Worm (Caenorhabditis elegans) whole organism, dauer: Measurements from ENCODE around the gene rpl-11.1.
"Not testable (repeated sequence)": the region's sequence is repeated elsewhere in the genome, so short reads cannot be mapped to it uniquely, and the experiment has no call there.

Source experiments
- unc-62 ChIP-seq: sonication (generic microtip); optimal IDR thresholded peaks from 2 replicates; lab custom pipeline; 2017; ENCODE audit warnings: missing biosample characterization, missing genetic modification reagents, missing genetic modification characterization

The rpl-11.1 gene

ce11 chrV:3597052-3597451 is 11.2 kb upstream of the rpl-11.1 start, which contains the start of gene srh-212:
Gene srh-212 (minus strand): TSS chrV:3597152.
- not testable (repeated sequence) for TF ChIP-seq unc-62 (GFP tag; lab: Kevin White, UChicago)

DNA sequence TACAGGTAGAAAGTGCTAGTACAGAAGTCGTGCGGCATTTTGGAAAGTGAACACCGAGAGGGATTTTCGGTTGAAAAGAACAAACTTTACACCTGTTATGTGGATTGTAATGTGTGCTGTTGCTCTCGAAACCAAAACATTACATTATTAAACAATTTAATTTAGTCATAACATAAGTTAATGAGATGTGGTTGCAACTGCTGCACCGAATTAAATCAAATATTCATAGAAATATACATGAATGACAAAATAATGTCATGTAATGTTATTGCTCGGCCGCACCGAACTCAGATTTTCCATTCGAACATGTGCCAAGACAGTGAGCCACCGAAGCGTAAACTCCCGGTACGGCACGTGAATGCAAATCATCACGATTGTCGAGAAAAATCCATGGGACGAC is 9.1 kb upstream of the rpl-11.1 start, which contains the start of gene srh-213:
Gene srh-213, minus strand, starts transcription at position 101 of the 400 bp plus-strand sequence.
- TF ChIP-seq unc-62 (GFP tag; lab: Kevin White, UChicago) = no peak

- no peak for TF ChIP-seq unc-62 (GFP tag; lab: Kevin White, UChicago)
Observed at ce11 chrV:3592099-3592498, 6.2 kb upstream of the rpl-11.1 start, which contains the start of gene T22F3.12. Gene T22F3.12 (minus strand): TSS chrV:3592199.

DNA sequence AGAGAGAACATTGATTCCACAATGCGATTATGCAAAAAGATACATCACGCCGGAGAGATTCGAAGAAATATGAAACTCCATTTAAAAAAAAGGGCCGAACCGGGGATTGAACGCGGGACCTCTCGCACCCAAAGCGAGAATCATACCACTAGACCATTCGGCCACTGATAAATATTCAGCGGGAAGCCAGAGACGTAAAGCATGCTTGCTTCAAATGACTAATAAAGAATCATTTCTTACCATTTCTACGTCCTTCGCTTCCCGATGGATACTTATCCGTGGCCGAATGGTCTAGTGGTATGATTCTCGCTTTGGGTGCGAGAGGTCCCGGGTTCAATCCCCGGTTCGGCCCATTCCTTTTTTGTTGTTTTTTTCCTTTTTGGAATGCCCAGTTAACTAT is 2.4 kb upstream of the rpl-11.1 start:
- TF ChIP-seq unc-62 (GFP tag; lab: Kevin White, UChicago) = no peak

DNA sequence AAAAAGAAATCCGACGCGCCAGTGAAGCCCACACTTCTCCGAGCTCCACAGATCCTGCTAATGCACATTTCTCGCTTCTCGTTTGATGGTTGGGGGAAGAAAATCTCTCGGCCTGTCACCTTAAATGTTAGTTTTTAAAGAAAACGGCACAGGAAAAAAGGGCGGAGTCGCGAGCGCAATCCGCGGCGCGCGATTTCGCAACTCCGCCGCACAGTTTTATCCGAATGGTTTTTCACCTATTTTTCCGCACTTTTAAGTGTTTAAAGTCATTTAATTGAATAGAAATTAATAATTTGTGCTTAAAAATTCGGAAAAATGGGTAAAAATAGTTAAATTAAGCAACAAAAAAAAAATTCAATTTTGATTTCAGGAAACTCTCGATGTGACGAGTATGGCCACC is 1.8 kb upstream of the rpl-11.1 start:
- no peak for TF ChIP-seq unc-62 (GFP tag; lab: Kevin White, UChicago)

- no peak for TF ChIP-seq unc-62 (GFP tag; lab: Kevin White, UChicago)
Observed at ce11 chrV:3585011-3585410, 853 bp downstream of the rpl-11.1 start.

- TF ChIP-seq unc-62 (GFP tag; lab: Kevin White, UChicago) = no peak
Observed at ce11 chrV:3583622-3584021, 2.2 kb downstream of the rpl-11.1 start.

DNA sequence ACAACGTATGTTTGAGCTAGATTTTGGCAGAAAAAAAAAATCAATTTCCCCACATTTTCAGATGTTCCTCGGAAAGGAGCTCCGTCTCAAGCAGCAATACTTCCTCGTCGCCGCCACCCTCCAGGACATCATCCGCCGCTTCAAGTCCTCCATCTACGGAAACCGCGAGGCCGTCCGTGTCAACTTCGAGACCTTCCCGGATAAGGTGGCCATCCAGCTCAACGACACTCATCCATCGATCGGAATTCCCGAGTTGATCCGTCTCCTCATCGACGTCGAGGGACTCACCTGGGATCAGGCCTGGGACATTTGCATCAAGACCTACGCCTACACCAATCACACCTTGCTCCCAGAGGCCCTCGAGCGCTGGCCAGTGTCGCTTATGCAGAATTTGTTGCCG is 3.2 kb downstream of the rpl-11.1 start:
- TF ChIP-seq unc-62 (GFP tag; lab: Kevin White, UChicago) = no peak

- TF ChIP-seq unc-62 (GFP tag; lab: Kevin White, UChicago) = no peak
Observed at ce11 chrV:3582086-3582485, 3.8 kb downstream of the rpl-11.1 start.

- no peak for TF ChIP-seq unc-62 (GFP tag; lab: Kevin White, UChicago)
Observed at ce11 chrV:3581643-3582042, 4.2 kb downstream of the rpl-11.1 start.

ce11 chrV:3581034-3581433 is 4.8 kb downstream of the rpl-11.1 start:
- TF ChIP-seq unc-62 (GFP tag; lab: Kevin White, UChicago) = no peak

ce11 chrV:3580385-3580784 is 5.5 kb downstream of the rpl-11.1 start:
- TF ChIP-seq unc-62 (GFP tag; lab: Kevin White, UChicago) = no peak

- TF ChIP-seq unc-62 (GFP tag; lab: Kevin White, UChicago) = no peak
Observed at ce11 chrV:3579795-3580194, 6.1 kb downstream of the rpl-11.1 start.

DNA sequence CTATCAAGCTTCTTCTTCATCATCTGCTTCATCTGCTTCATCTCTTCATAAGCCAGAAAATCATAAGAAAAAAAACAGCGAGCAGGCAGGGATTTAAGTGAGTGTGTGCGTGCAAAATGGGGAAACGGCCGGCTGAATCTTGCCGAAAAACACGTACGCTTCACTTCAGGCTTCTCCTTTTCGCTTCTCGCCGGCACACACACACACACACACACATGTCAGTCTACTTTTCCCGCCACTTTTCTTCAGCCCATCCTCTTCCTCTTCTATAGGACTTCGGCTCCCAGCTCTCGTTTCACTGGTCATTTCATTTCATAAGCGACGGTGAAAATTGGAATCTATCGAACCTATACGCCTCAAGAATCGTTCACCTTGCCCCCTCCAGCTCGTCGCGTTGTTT is 6.6 kb downstream of the rpl-11.1 start:
- no peak for TF ChIP-seq unc-62 (GFP tag; lab: Kevin White, UChicago)

DNA sequence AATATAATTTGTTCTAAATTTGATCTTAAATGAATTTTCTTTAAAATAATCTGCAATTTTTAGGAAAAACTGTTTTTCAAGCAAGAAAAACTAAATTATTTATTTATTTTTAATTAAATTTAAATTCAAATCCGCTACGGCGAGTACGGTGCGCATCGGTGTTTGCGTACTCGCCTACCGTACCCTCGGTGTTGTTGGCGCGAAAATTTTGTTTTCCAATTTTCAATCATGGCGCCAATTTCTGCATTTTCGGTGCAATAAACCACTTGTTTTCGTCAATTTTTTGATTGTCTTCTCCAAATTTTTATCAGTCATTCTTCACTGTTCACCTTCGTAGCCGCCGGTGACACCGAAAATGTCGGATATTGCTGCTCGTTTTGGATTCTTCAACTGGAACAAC is 7.1 kb downstream of the rpl-11.1 start, which contains the start of gene pygl-1:
Gene pygl-1, plus strand, starts transcription at position 211 of the 400 bp plus-strand sequence.
- TF ChIP-seq unc-62 (GFP tag; lab: Kevin White, UChicago) = no peak

ce11 chrV:3575759-3576158 is 10.1 kb downstream of the rpl-11.1 start, which contains the start of gene grl-27:
Gene grl-27 (minus strand): TSS chrV:3575859.
- TF ChIP-seq unc-62 (GFP tag; lab: Kevin White, UChicago) = no peak

ce11 chrV:3572408-3572807 is 13.5 kb downstream of the rpl-11.1 start, which contains the start of gene F40C5.1:
Gene F40C5.1 (plus strand): TSS chrV:3572708.
- not testable (repeated sequence) for TF ChIP-seq unc-62 (GFP tag; lab: Kevin White, UChicago)

ce11 chrV:3570695-3571094 is 15.2 kb downstream of the rpl-11.1 start, which contains the start of gene F40C5.2:
Gene F40C5.2 (plus strand): TSS chrV:3570995.
- not testable (repeated sequence) for TF ChIP-seq unc-62 (GFP tag; lab: Kevin White, UChicago)
